Fruit fly (Drosophila melanogaster) whole organism, embryonic: Measurements from ENCODE around the gene nbs.

Experiments
- Atf6 ChIP-seq: fragments of 200-800 bp; sonication (Bioruptor generic); IDR thresholded peaks from 2 replicates; pipeline ENCODE4 v1.3.6; 2022; ENCODE audit warnings: missing biosample characterization, missing genetic modification characterization
- B-H1 ChIP-seq: fragments of 200-800 bp; sonication (Bioruptor generic); IDR thresholded peaks from 3 replicates; pipeline ENCODE4 v1.3.6; 2022; ENCODE audit warnings: missing biosample characterization, missing genetic modification characterization
- B-H2 ChIP-seq: fragments of 200-800 bp; sonication (Bioruptor generic); optimal IDR thresholded peaks from 2 replicates; lab custom pipeline; 2018; ENCODE audit warnings: missing biosample characterization, mild to moderate bottlenecking, missing genetic modification characterization
- CG10274 ChIP-seq: fragments of 200-800 bp; sonication (Bioruptor generic); optimal IDR thresholded peaks from 3 replicates; lab custom pipeline; 2017; ENCODE audit warnings: missing biosample characterization, mild to moderate bottlenecking, missing genetic modification characterization
- CG10959 ChIP-seq: fragments of 200-800 bp; sonication (Bioruptor generic); IDR thresholded peaks from 2 replicates; pipeline ENCODE4 v1.3.6; 2022; ENCODE audit warnings: missing biosample characterization, missing genetic modification characterization
- CG11696 ChIP-seq: fragments of 200-800 bp; sonication (Bioruptor generic); IDR thresholded peaks from 2 replicates; pipeline ENCODE4 v1.3.6; 2022; ENCODE audit warnings: missing biosample characterization, missing genetic modification characterization
- CG18764 ChIP-seq: fragments of 200-800 bp; sonication (Bioruptor generic); optimal IDR thresholded peaks from 3 replicates; lab custom pipeline; 2016; ENCODE audit warnings: missing biosample characterization, missing genetic modification characterization
- CG31365 ChIP-seq: fragments of 200-800 bp; sonication (Bioruptor generic); optimal IDR thresholded peaks from 2 replicates; lab custom pipeline; 2018; ENCODE audit warnings: missing biosample characterization, mild to moderate bottlenecking, missing genetic modification characterization
- CG3995 ChIP-seq: fragments of 200-800 bp; sonication (Bioruptor generic); optimal IDR thresholded peaks from 3 replicates; lab custom pipeline; 2016; ENCODE audit warnings: missing biosample characterization, missing genetic modification characterization
- CG4360 ChIP-seq: fragments of 200-800 bp; sonication (Bioruptor generic); IDR thresholded peaks from 2 replicates; pipeline ENCODE4 v1.3.6; 2022; ENCODE audit warnings: missing biosample characterization, missing genetic modification characterization
- CG43689 ChIP-seq: fragments of 200-800 bp; sonication (Bioruptor generic); IDR thresholded peaks from 2 replicates; pipeline ENCODE4 v1.3.6; 2022; ENCODE audit warnings: missing biosample characterization, missing genetic modification characterization
- CG5180 ChIP-seq: fragments of 200-800 bp; sonication (Bioruptor generic); optimal IDR thresholded peaks from 3 replicates; lab custom pipeline; 2017; ENCODE audit warnings: missing biosample characterization, missing genetic modification characterization, mild to moderate bottlenecking, moderate library complexity, missing genetic modification reagents
- CG6254 ChIP-seq: fragments of 200-800 bp; sonication (Bioruptor generic); optimal IDR thresholded peaks from 3 replicates; lab custom pipeline; 2017; ENCODE audit warnings: mild to moderate bottlenecking, missing biosample characterization, missing genetic modification reagents, missing genetic modification characterization
- CG6272 ChIP-seq: fragments of 200-800 bp; sonication (Bioruptor generic); IDR thresholded peaks from 2 replicates; pipeline ENCODE4 v1.3.6; 2022; ENCODE audit warnings: missing biosample characterization, missing genetic modification characterization
- CG7556 ChIP-seq: fragments of 200-800 bp; sonication (Bioruptor generic); optimal IDR thresholded peaks from 2 replicates; lab custom pipeline; 2017; ENCODE audit warnings: missing biosample characterization, mild to moderate bottlenecking, missing genetic modification characterization
- CG8290 ChIP-seq, 3 experiments: fragments of 200-800 bp; sonication (Bioruptor generic); optimal IDR thresholded peaks; 2 replicates each; lab custom pipeline; 2016 to 2019; ENCODE audit warnings: missing biosample characterization in 3 of 3, missing genetic modification characterization in 3 of 3, mild to moderate bottlenecking in 2 of 3, moderate library complexity in 1 of 3
- CG9437 ChIP-seq: fragments of 200-800 bp; sonication (Bioruptor generic); optimal IDR thresholded peaks from 2 replicates; lab custom pipeline; 2018; ENCODE audit warnings: missing biosample characterization, mild to moderate bottlenecking, missing genetic modification characterization
- Camta ChIP-seq: fragments of 200-800 bp; sonication (Bioruptor generic); optimal IDR thresholded peaks from 2 replicates; lab custom pipeline; 2016; ENCODE audit warnings: missing biosample characterization, missing genetic modification characterization
- D ChIP-seq, 2 experiments: fragments of 200-800 bp in 1 of 2; fragments of >200 bp in 1 of 2; sonication (Bioruptor generic) in 1 of 2; optimal IDR thresholded peaks; 2 replicates in 1 of 2; 3 replicates in 1 of 2; lab custom pipeline; 2017; ENCODE audit warnings: mild to moderate bottlenecking in 1 of 2, missing biosample characterization in 1 of 2, missing genetic modification characterization in 1 of 2, missing genetic modification reagents in 1 of 2
- Deaf1 ChIP-seq: fragments of 200-800 bp; optimal IDR thresholded peaks from 3 replicates; lab custom pipeline; 2019; ENCODE audit warnings: missing biosample characterization, mild to moderate bottlenecking, missing genetic modification characterization, moderate library complexity
- Dref ChIP-seq: fragments of 200-800 bp; sonication (Bioruptor generic); IDR thresholded peaks from 2 replicates; pipeline ENCODE4 v1.3.6; 2022; ENCODE audit warnings: missing biosample characterization, missing genetic modification characterization
- Ets65A ChIP-seq: fragments of 200-800 bp; sonication (Bioruptor generic); peaks from one replicate; lab custom pipeline; 2016; ENCODE audit warnings: missing biosample characterization, missing genetic modification characterization
- HLH4C ChIP-seq: fragments of 200-800 bp; sonication (Bioruptor generic); IDR thresholded peaks from 3 replicates; pipeline ENCODE4 v1.3.6; 2022; ENCODE audit warnings: missing biosample characterization, missing genetic modification characterization; ENCODE audit not compliant: partially characterized antibody
- HLHmδ ChIP-seq: fragments of 200-800 bp; sonication (Bioruptor generic); optimal IDR thresholded peaks from 2 replicates; lab custom pipeline; 2018; ENCODE audit warnings: missing biosample characterization, mild to moderate bottlenecking, missing genetic modification characterization, moderate library complexity
- HmgD ChIP-seq: fragments of 200-800 bp; sonication (Bioruptor generic); optimal IDR thresholded peaks from 3 replicates; lab custom pipeline; 2016; ENCODE audit warnings: missing biosample characterization, missing genetic modification characterization
- HmgZ ChIP-seq: fragments of 200-800 bp; sonication (Bioruptor generic); optimal IDR thresholded peaks from 2 replicates; lab custom pipeline; 2018; ENCODE audit warnings: missing biosample characterization, mild to moderate bottlenecking, missing genetic modification characterization
- MBD-R2 ChIP-seq: fragments of 200-800 bp; sonication (Bioruptor generic); IDR thresholded peaks from 2 replicates; pipeline ENCODE4 v1.3.6; 2022; ENCODE audit warnings: missing biosample characterization, missing genetic modification characterization
- NC2β ChIP-seq: fragments of 200-800 bp; sonication (Bioruptor generic); optimal IDR thresholded peaks from 2 replicates; lab custom pipeline; 2016; ENCODE audit warnings: missing biosample characterization, missing genetic modification characterization
- Nf-YA ChIP-seq: fragments of 200-800 bp; sonication (Bioruptor generic); IDR thresholded peaks from 2 replicates; pipeline ENCODE4 v1.3.6; 2022; ENCODE audit warnings: missing biosample characterization, missing genetic modification characterization
- Spps ChIP-seq: fragments of 200-800 bp; sonication (Bioruptor generic); optimal IDR thresholded peaks from 2 replicates; lab custom pipeline; 2018; ENCODE audit warnings: missing biosample characterization, mild to moderate bottlenecking, missing genetic modification characterization
- amos ChIP-seq: fragments of 200-800 bp; sonication (Bioruptor generic); IDR thresholded peaks from 2 replicates; pipeline ENCODE4 v1.3.6; 2022; ENCODE audit warnings: missing biosample characterization, missing genetic modification characterization; ENCODE audit not compliant: partially characterized antibody
- cato ChIP-seq: fragments of 200-800 bp; sonication (Bioruptor generic); optimal IDR thresholded peaks from 2 replicates; lab custom pipeline; 2016; ENCODE audit warnings: missing biosample characterization, missing genetic modification characterization, borderline replicate concordance
- danr ChIP-seq: fragments of 200-800 bp; sonication (Bioruptor generic); IDR thresholded peaks from 2 replicates; pipeline ENCODE4 v1.3.6; 2022; ENCODE audit warnings: missing biosample characterization, missing genetic modification characterization
- dm ChIP-seq: fragments of 200-800 bp; sonication (Bioruptor generic); optimal IDR thresholded peaks from 3 replicates; lab custom pipeline; 2016; ENCODE audit warnings: missing biosample characterization, missing genetic modification characterization
- hbn ChIP-seq: fragments of 200-800 bp; sonication (Bioruptor generic); IDR thresholded peaks from 2 replicates; pipeline ENCODE4 v1.3.6; 2022; ENCODE audit warnings: missing biosample characterization, missing genetic modification characterization; ENCODE audit not compliant: partially characterized antibody
- insv ChIP-seq, 2 experiments: fragments of 200-800 bp; sonication (Bioruptor generic); optimal IDR thresholded peaks; 3 replicates each; lab custom pipeline; 2016 to 2018; ENCODE audit warnings: missing biosample characterization in 2 of 2, missing genetic modification characterization in 2 of 2
- inv ChIP-seq: fragments of 200-800 bp; sonication (Bioruptor generic); IDR thresholded peaks from 2 replicates; pipeline ENCODE4 v1.3.6; 2022; ENCODE audit warnings: missing biosample characterization, missing genetic modification characterization; ENCODE audit not compliant: partially characterized antibody
- maf-S ChIP-seq: fragments of 200-800 bp; sonication (Bioruptor generic); optimal IDR thresholded peaks from 2 replicates; lab custom pipeline; 2016; ENCODE audit warnings: missing biosample characterization, missing genetic modification characterization
- onecut ChIP-seq: fragments of 200-800 bp; sonication (Bioruptor generic); IDR thresholded peaks from 2 replicates; pipeline ENCODE4 v1.3.6; 2022; ENCODE audit warnings: missing biosample characterization, missing genetic modification characterization
- pnt ChIP-seq: fragments of 200-800 bp; sonication (Bioruptor generic); optimal IDR thresholded peaks from 3 replicates; lab custom pipeline; 2016; ENCODE audit warnings: missing biosample characterization, missing genetic modification characterization
- schlank ChIP-seq: fragments of 200-800 bp; sonication (Bioruptor generic); optimal IDR thresholded peaks from 2 replicates; lab custom pipeline; 2018; ENCODE audit warnings: missing biosample characterization, mild to moderate bottlenecking, missing genetic modification characterization
- scrt ChIP-seq: fragments of 200-800 bp; sonication (Bioruptor generic); optimal IDR thresholded peaks from 2 replicates; lab custom pipeline; 2018; ENCODE audit warnings: missing biosample characterization, mild to moderate bottlenecking, missing genetic modification characterization, moderate library complexity
- sim ChIP-seq: fragments of 200-800 bp; sonication (Bioruptor generic); IDR thresholded peaks from 2 replicates; pipeline ENCODE4 v1.3.6; 2022; ENCODE audit warnings: missing biosample characterization, missing genetic modification characterization
- tap ChIP-seq: fragments of 200-800 bp; optimal IDR thresholded peaks from 3 replicates; lab custom pipeline; 2019; ENCODE audit warnings: missing biosample characterization, mild to moderate bottlenecking, missing genetic modification characterization, moderate library complexity
- trem ChIP-seq: fragments of 200-800 bp; optimal IDR thresholded peaks from 3 replicates; lab custom pipeline; 2019; ENCODE audit warnings: missing biosample characterization, mild to moderate bottlenecking, missing genetic modification characterization, moderate library complexity
- usp ChIP-seq: fragments of >200 bp; optimal IDR thresholded peaks from 2 replicates; lab custom pipeline; 2017; ENCODE audit warnings: missing biosample characterization, missing genetic modification characterization
- wdn ChIP-seq: fragments of 200-800 bp; sonication (Bioruptor generic); IDR thresholded peaks from 2 replicates; pipeline ENCODE4 v1.3.6; 2022; ENCODE audit warnings: missing biosample characterization, missing genetic modification characterization

nbs gene

DNA sequence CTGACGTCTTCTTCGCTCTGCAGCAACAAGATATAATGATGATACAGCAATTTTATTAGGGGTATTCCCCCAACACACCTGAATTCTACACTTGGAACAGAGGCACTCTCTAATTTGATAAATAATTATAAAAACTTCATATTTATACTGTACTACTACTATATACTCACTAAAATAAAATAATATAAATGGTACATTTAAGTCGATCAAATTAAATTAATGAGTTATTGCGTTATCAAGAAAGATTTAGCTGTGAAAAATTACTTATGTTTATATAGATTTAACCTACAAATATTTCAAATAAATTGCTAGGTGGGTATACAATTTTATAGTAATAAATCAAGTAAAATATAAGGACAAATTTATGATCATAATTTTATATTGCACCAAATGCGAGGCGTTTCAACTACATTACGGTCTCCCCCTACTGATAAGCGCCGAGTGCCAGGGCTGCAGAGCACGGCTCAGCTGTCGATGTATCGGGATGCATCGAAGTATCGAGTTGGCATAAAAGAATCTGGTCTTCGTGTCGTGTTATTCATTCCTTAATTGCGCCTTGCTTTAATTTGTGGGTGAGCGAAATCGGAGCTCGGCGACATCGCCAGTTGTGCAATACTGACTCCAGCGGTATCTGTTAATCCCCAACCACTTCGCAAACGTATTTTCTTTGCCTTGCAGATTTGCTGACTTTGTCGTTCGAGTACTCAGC lies 9.0 kb downstream of the nbs start, which contains the start of gene vsg (continued):
- peak; percentile 10 for TF ChIP-seq HLHmδ (GFP tag; lab: Kevin White, UChicago)
- TF ChIP-seq Deaf1, result peak; percentile 57
- no peak for TF ChIP-seq Spps (tag; lab: Kevin White, UChicago)
- TF ChIP-seq CG11696, result 0 out of 2 replicates have a peak, but pooled peaks have one; percentile 22

DNA sequence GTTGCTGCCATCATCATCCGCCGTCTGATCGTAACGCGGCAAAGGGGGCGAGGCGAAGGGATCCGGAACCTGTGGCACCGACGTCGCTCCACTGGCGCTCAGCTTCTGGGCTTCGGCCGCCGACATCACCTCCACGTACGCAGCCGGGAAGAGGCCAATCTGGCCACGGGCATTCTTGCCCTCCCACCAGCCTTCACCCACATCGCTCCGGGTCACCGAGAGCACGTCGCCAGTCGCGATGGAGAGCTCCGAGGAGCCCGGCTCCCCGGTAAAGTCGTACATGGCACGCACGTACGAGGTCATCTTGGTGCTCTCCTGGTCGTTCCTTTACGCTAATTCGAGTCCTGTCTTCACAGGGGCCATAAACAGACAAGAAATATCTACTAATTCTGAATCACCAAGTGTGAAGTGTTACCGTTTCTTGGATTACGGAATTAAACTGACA lies 9.6 kb downstream of the nbs start, which contains the start of gene SH3PX1:
TSS of gene SH3PX1 (minus strand) at position 445 of the 445 bp plus-strand sequence.
- no peak for TF ChIP-seq B-H1
- no peak for TF ChIP-seq insv (GFP tag; optimal IDR thresholded peaks at IDR 0.05; lab: Kevin White, UChicago)
- 0 out of 2 replicates have a peak, but pooled peaks have one; percentile 26 for TF ChIP-seq hbn (GFP tag; lab: Robert Waterston, UW)
- TF ChIP-seq MBD-R2, result peak; percentile 41
- TF ChIP-seq tap (tag; lab: Kevin White, UChicago), result no peak
- no peak for TF ChIP-seq CG9437 (GFP tag; lab: Kevin White, UChicago)
- TF ChIP-seq Atf6 (GFP tag; lab: Robert Waterston, UW), result no peak
- no peak for TF ChIP-seq trem
- no peak for TF ChIP-seq HmgZ
- TF ChIP-seq D (optimal IDR thresholded peaks at IDR 0.05; lab: Kevin White, UChicago), result peak; percentile 6
- TF ChIP-seq D (GFP tag; optimal IDR thresholded peaks at IDR 0.05; lab: Kevin White, UChicago), result no peak
- no peak for TF ChIP-seq CG10274 (GFP tag; lab: Kevin White, UChicago)
- no peak for TF ChIP-seq Nf-YA (GFP tag; lab: Robert Waterston, UW)
- no peak for TF ChIP-seq Spps (tag; lab: Kevin White, UChicago)
- no peak for TF ChIP-seq schlank
- TF ChIP-seq CG31365, result no peak
- TF ChIP-seq sim (GFP tag; lab: Robert Waterston, UW), result no peak
- TF ChIP-seq CG4360 (GFP tag; lab: Robert Waterston, UW), result 0 out of 2 replicates have a peak, but pooled peaks have one; percentile 12
- no peak for TF ChIP-seq CG3995 (GFP tag; lab: Kevin White, UChicago)
- peak; percentile 13; the same call in 1 of the 2 replicates for TF ChIP-seq amos (GFP tag; lab: Robert Waterston, UW)
- no peak for TF ChIP-seq wdn
- TF ChIP-seq CG10959, result no peak
- no peak for TF ChIP-seq cato (GFP tag; lab: Kevin White, UChicago)
- TF ChIP-seq Dref (GFP tag; lab: Robert Waterston, UW), result peak; percentile 39; the same call in 1 of the 2 replicates
- TF ChIP-seq danr (GFP tag; lab: Robert Waterston, UW), result no peak
- no peak for TF ChIP-seq CG6272 (GFP tag; lab: Robert Waterston, UW)
- TF ChIP-seq HmgD (GFP tag; lab: Kevin White, UChicago), result peak; percentile 1
- no peak for TF ChIP-seq HLH4C
- no peak for TF ChIP-seq CG7556 (GFP tag; lab: Kevin White, UChicago)
- TF ChIP-seq Deaf1, result no peak
- no peak for TF ChIP-seq CG11696
- no peak for TF ChIP-seq usp (GFP tag; lab: Kevin White, UChicago)
- no peak for TF ChIP-seq inv
- TF ChIP-seq scrt (GFP tag; lab: Kevin White, UChicago), result no peak
- no peak for TF ChIP-seq B-H2 (GFP tag; lab: Kevin White, UChicago)
- TF ChIP-seq maf-S, result no peak
- no peak for TF ChIP-seq Camta (GFP tag; lab: Kevin White, UChicago)
- no peak for TF ChIP-seq Ets65A (GFP tag; lab: Kevin White, UChicago)
- no peak for TF ChIP-seq CG6254
- no peak for TF ChIP-seq CG5180 (GFP tag; lab: Kevin White, UChicago)
- no peak for TF ChIP-seq NC2β (GFP tag; lab: Kevin White, UChicago)
- TF ChIP-seq pnt (GFP tag; lab: Kevin White, UChicago), result no peak
- TF ChIP-seq onecut, result no peak
- no peak for TF ChIP-seq dm (GFP tag; lab: Kevin White, UChicago)
- no peak for TF ChIP-seq CG43689 (GFP tag; lab: Robert Waterston, UW)
- no peak for TF ChIP-seq CG18764
- TF ChIP-seq CG8290 (GFP tag; optimal IDR thresholded peaks at IDR 0.05; lab: Kevin White, UChicago), result no peak
- no peak for TF ChIP-seq CG8290 (tag; optimal IDR thresholded peaks at IDR 0.05; lab: Kevin White, UChicago)
